Fruit fly (Drosophila melanogaster): Measurements from ENCODE around the gene Cp38.

Cp38 gene

dm6 chrX:8464378-8465036 lies 17.1 kb upstream of the Cp38 start, which contains the start of gene Sptr (continued):
- TF ChIP-seq Abd-B (GFP tag; optimal IDR thresholded peaks at IDR 0.05) (peak; percentile 72), B-H1 (GFP tag; IDR thresholded peaks at IDR 0.05) (peak; percentile 81), Deaf1 (tag; optimal IDR thresholded peaks at IDR 0.05) (peak; percentile 67), crc (GFP tag; optimal IDR thresholded peaks at IDR 0.05) (peak; percentile 56), Myb (GFP tag; optimal IDR thresholded peaks at IDR 0.05) (peak; percentile 58), CG10462 (GFP tag; optimal IDR thresholded peaks at IDR 0.05) (peak; percentile 58), CG16779 (GFP tag; IDR thresholded peaks at IDR 0.05) (peak; percentile 74), CG43689 (GFP tag; IDR thresholded peaks at IDR 0.05) (peak; percentile 44; the same call in 1 of the 2 replicates), CG11398 (GFP tag; optimal IDR thresholded peaks at IDR 0.05) (peak; percentile 46), esg (GFP tag; conservative IDR thresholded peaks at IDR 0.05) (peak; percentile 85), CG33557 (GFP tag; optimal IDR thresholded peaks at IDR 0.05) (no peak), chif (GFP tag; optimal IDR thresholded peaks at IDR 0.05) (peak; percentile 57 to 58), CG18619 (GFP tag; optimal IDR thresholded peaks at IDR 0.05) (peak; percentile 81), MESR4 (GFP tag; optimal IDR thresholded peaks at IDR 0.05) (no peak), CG31441 (GFP tag; IDR thresholded peaks at IDR 0.05) (peak; percentile 86), lbe (GFP tag; optimal IDR thresholded peaks at IDR 0.05) (peak; percentile 88), dysf (GFP tag; IDR thresholded peaks at IDR 0.05) (peak; percentile 95), sim (GFP tag; IDR thresholded peaks at IDR 0.05) (peak; percentile 29; the same call in 1 of the 2 replicates), nerfin-1 (tag; optimal IDR thresholded peaks at IDR 0.05) (peak; percentile 67), gcm2 (GFP tag; optimal IDR thresholded peaks at IDR 0.05) (no peak), pan (optimal IDR thresholded peaks at IDR 0.05) (no peak), pan (GFP tag; optimal IDR thresholded peaks at IDR 0.05 in 1 of 2, IDR thresholded peaks at IDR 0.05 in 1 of 2) (peak in 1 of 2 experiments; percentile 94), CG2120 (GFP tag; optimal IDR thresholded peaks at IDR 0.05) (peak; percentile 96), CG7556 (GFP tag; optimal IDR thresholded peaks at IDR 0.05) (peak; percentile 91), HLH3B (GFP tag; IDR thresholded peaks at IDR 0.05) (peak; percentile 92), CG4282 (GFP tag; optimal IDR thresholded peaks at IDR 0.05) (peak; percentile 7), wdn (GFP tag; IDR thresholded peaks at IDR 0.05) (peak; percentile 86), Hey (tag; optimal IDR thresholded peaks at IDR 0.05) (peak; percentile 14), CG32532 (GFP tag; IDR thresholded peaks at IDR 0.05) (peak; percentile 95), Side (GFP tag; optimal IDR thresholded peaks at IDR 0.05) (peak; percentile 71), cwo (GFP tag; optimal IDR thresholded peaks at IDR 0.05) (peak; percentile 90), Gug (GFP tag; IDR thresholded peaks at IDR 0.05) (peak; percentile 76; the same call in 3 of the 4 replicates), CG30020 (tag; optimal IDR thresholded peaks at IDR 0.05) (peak; percentile 18), tup (GFP tag; optimal IDR thresholded peaks at IDR 0.05) (peak; percentile 35), CG4854 (GFP tag; optimal IDR thresholded peaks at IDR 0.05) (peak; percentile 72), CG12299 (tag; optimal IDR thresholded peaks at IDR 0.05) (peak; percentile 90), ranshi (GFP tag; IDR thresholded peaks at IDR 0.05) (peak; percentile 89), CG14710 (tag; optimal IDR thresholded peaks at IDR 0.05) (peak; percentile 38), ind (GFP tag; optimal IDR thresholded peaks at IDR 0.05) (peak; percentile 86), CG6175 (GFP tag; IDR thresholded peaks at IDR 0.05) (peak; percentile 78; the same call in 2 of the 3 replicates), Hr3 (GFP tag; optimal IDR thresholded peaks at IDR 0.05) (peak; percentile 77), ara (GFP tag; IDR thresholded peaks at IDR 0.05) (peak; percentile 80), H15 (GFP tag; IDR thresholded peaks at IDR 0.05) (peak; percentile 90), unpg (GFP tag; optimal IDR thresholded peaks at IDR 0.05) (peak; percentile 92), Med (GFP tag) (peak; percentile 96), CG7372 (GFP tag; IDR thresholded peaks at IDR 0.05) (peak; percentile 84), CG12219 (GFP tag; optimal IDR thresholded peaks at IDR 0.05) (peak; percentile 76), amos (GFP tag; IDR thresholded peaks at IDR 0.05; ENCODE audit: partially characterized antibody) (no peak), CG11247 (GFP tag; IDR thresholded peaks at IDR 0.05) (peak; percentile 86), Dip3 (GFP tag; optimal IDR thresholded peaks at IDR 0.05) (peak; percentile 79)
